Worm (Caenorhabditis elegans) whole organism, young adult: ENCODE measurements around the gene sid-3.

Experiments
- C06A6.2 ChIP-seq: fragments of 200-800 bp; sonication (Bioruptor generic); conservative IDR thresholded peaks from 2 replicates; pipeline ENCODE4 v1.3.6; 2022; ENCODE audit warnings: missing genetic modification characterization, missing compliant biosample characterization
- F49E8.2 ChIP-seq: sonication (generic microtip); optimal IDR thresholded peaks from 3 replicates; lab custom pipeline; 2017; ENCODE audit warnings: missing genetic modification characterization, mild to moderate bottlenecking, missing compliant biosample characterization, antibody characterized with exemption, moderate library complexity; ENCODE audit not compliant: insufficient read depth
- K11D2.4 ChIP-seq: fragments of 200-800 bp; sonication (Bioruptor generic); IDR thresholded peaks from 2 replicates; pipeline ENCODE4 v1.3.6; 2022; ENCODE audit warnings: missing genetic modification reagents, missing genetic modification characterization, missing compliant biosample characterization
- K12H6.12 ChIP-seq: fragments of 200-800 bp; sonication (Bioruptor generic); optimal IDR thresholded peaks from 2 replicates; lab custom pipeline; 2018; ENCODE audit warnings: mild to moderate bottlenecking, missing genetic modification characterization, missing compliant biosample characterization
- Y53F4B.3 ChIP-seq: fragments of 200-800 bp; sonication (Bioruptor generic); IDR thresholded peaks from 2 replicates; pipeline ENCODE4 v1.3.6; 2022; ENCODE audit warnings: missing genetic modification reagents, missing genetic modification characterization, missing compliant biosample characterization
- Y67H2A.10 ChIP-seq: fragments of 200-800 bp; sonication (Bioruptor generic); conservative IDR thresholded peaks from 2 replicates; pipeline ENCODE4 v1.3.6; 2022; ENCODE audit warnings: missing genetic modification reagents, missing genetic modification characterization, missing compliant biosample characterization
- akir-1 ChIP-seq: fragments of 200-800 bp; sonication (Bioruptor generic); optimal IDR thresholded peaks from 2 replicates; lab custom pipeline; 2018; ENCODE audit warnings: mild to moderate bottlenecking, missing genetic modification characterization, moderate library complexity, missing compliant biosample characterization
- ama-1 ChIP-seq, 3 experiments: fragments of 150-350 bp in 1 of 3; sonication (generic microtip) in 2 of 3; optimal IDR thresholded peaks; 2 replicates each; lab custom pipeline; 2014 to 2018; ENCODE audit warnings: missing biosample characterization in 2 of 3, missing genetic modification characterization in 2 of 3, missing genetic modification reagents in 2 of 3
- aptf-3 ChIP-seq: fragments of 200-800 bp; sonication (Bioruptor generic); IDR thresholded peaks from 2 replicates; pipeline ENCODE4 v1.3.6; 2022; ENCODE audit warnings: missing genetic modification characterization, missing compliant biosample characterization
- atf-7 ChIP-seq: sonication (generic microtip); optimal IDR thresholded peaks from 2 replicates; lab custom pipeline; 2017; ENCODE audit warnings: mild to moderate bottlenecking, missing genetic modification characterization, missing compliant biosample characterization
- athp-1 ChIP-seq: sonication (generic microtip); optimal IDR thresholded peaks from 2 replicates; lab custom pipeline; 2017; ENCODE audit warnings: mild to moderate bottlenecking, missing genetic modification characterization, missing compliant biosample characterization
- attf-6 ChIP-seq: fragments of 200-800 bp; sonication (Bioruptor generic); IDR thresholded peaks from 2 replicates; pipeline ENCODE4 v1.3.6; 2022; ENCODE audit warnings: missing genetic modification reagents, missing genetic modification characterization, missing compliant biosample characterization
- ceh-100 ChIP-seq: fragments of 200-800 bp; sonication (Bioruptor generic); IDR thresholded peaks from 2 replicates; pipeline ENCODE4 v1.3.6; 2022; ENCODE audit warnings: missing genetic modification reagents, missing genetic modification characterization, missing compliant biosample characterization
- ceh-27 ChIP-seq: fragments of 200-800 bp; sonication (Bioruptor generic); optimal IDR thresholded peaks from 2 replicates; lab custom pipeline; 2018; ENCODE audit warnings: mild to moderate bottlenecking, missing genetic modification characterization, moderate library complexity, missing compliant biosample characterization
- ceh-40 ChIP-seq: fragments of 200-800 bp; sonication (Bioruptor generic); IDR thresholded peaks from 2 replicates; pipeline ENCODE4 v1.3.6; 2022; ENCODE audit warnings: missing genetic modification characterization, missing compliant biosample characterization
- ceh-79 ChIP-seq: sonication (generic microtip); optimal IDR thresholded peaks from 2 replicates; lab custom pipeline; 2017; ENCODE audit warnings: mild to moderate bottlenecking, missing genetic modification characterization, missing compliant biosample characterization
- dpff-1 ChIP-seq: sonication (generic microtip); optimal IDR thresholded peaks from 2 replicates; lab custom pipeline; 2017; ENCODE audit warnings: mild to moderate bottlenecking, missing genetic modification characterization, missing compliant biosample characterization
- egl-18 ChIP-seq: fragments of 200-800 bp; sonication (Bioruptor generic); IDR thresholded peaks from 2 replicates; pipeline ENCODE4 v1.3.6; 2022; ENCODE audit warnings: missing genetic modification reagents, missing genetic modification characterization, missing compliant biosample characterization
- ets-4 ChIP-seq: fragments of 200-800 bp; sonication (Bioruptor generic); optimal IDR thresholded peaks from 2 replicates; lab custom pipeline; 2018; ENCODE audit warnings: mild to moderate bottlenecking, missing genetic modification characterization, missing compliant biosample characterization
- gei-17 ChIP-seq: fragments of 200-800 bp; sonication (Bioruptor generic); optimal IDR thresholded peaks from 2 replicates; lab custom pipeline; 2018; ENCODE audit warnings: mild to moderate bottlenecking, missing genetic modification characterization, missing compliant biosample characterization
- him-1 ChIP-seq: sonication (generic microtip); optimal IDR thresholded peaks from 2 replicates; lab custom pipeline; 2016; ENCODE audit warnings: missing genotype, missing genetic modification reagents, missing genetic modification characterization, missing compliant biosample characterization
- hmg-1.2 ChIP-seq: fragments of 200-800 bp; sonication (Bioruptor generic); IDR thresholded peaks from 2 replicates; pipeline ENCODE4 v1.3.6; 2022; ENCODE audit warnings: missing genetic modification reagents, missing genetic modification characterization, missing compliant biosample characterization
- hsf-1 ChIP-seq: fragments of 200-800 bp; sonication (Bioruptor generic); IDR thresholded peaks from 2 replicates; pipeline ENCODE4 v1.3.6; 2022; ENCODE audit warnings: missing genetic modification reagents, missing genetic modification characterization, missing compliant biosample characterization
- let-526 ChIP-seq: fragments of 200-800 bp; sonication (Bioruptor generic); IDR thresholded peaks from 2 replicates; pipeline ENCODE4 v1.3.6; 2022; ENCODE audit warnings: missing genetic modification reagents, missing genetic modification characterization, missing compliant biosample characterization
- let-607 ChIP-seq, 2 experiments: fragments of 200-800 bp in 1 of 2; sonication (Bioruptor generic) in 1 of 2; sonication (generic microtip) in 1 of 2; optimal IDR thresholded peaks; 2 replicates each; lab custom pipeline; 2016 to 2018; ENCODE audit warnings: mild to moderate bottlenecking in 2 of 2, missing compliant biosample characterization in 2 of 2, missing genetic modification characterization in 2 of 2, moderate library complexity in 2 of 2, missing genotype in 1 of 2
- lin-40 ChIP-seq: sonication (generic microtip); optimal IDR thresholded peaks from 2 replicates; lab custom pipeline; 2016; ENCODE audit warnings: missing genetic modification characterization, mild to moderate bottlenecking, missing compliant biosample characterization, missing genotype, missing genetic modification reagents
- lin-54 ChIP-seq: fragments of 200-800 bp; sonication (Bioruptor generic); optimal IDR thresholded peaks from 2 replicates; lab custom pipeline; 2018; ENCODE audit warnings: mild to moderate bottlenecking, missing genetic modification characterization, missing compliant biosample characterization
- lsl-1 ChIP-seq: fragments of 200-800 bp; sonication (Bioruptor generic); optimal IDR thresholded peaks from 2 replicates; lab custom pipeline; 2018; ENCODE audit warnings: mild to moderate bottlenecking, missing genetic modification characterization, moderate library complexity, missing compliant biosample characterization
- madf-10 ChIP-seq: sonication (generic microtip); optimal IDR thresholded peaks from 2 replicates; lab custom pipeline; 2016; ENCODE audit warnings: mild to moderate bottlenecking, missing genetic modification characterization, missing compliant biosample characterization
- madf-3 ChIP-seq: fragments of 200-800 bp; sonication (Bioruptor generic); IDR thresholded peaks from 2 replicates; pipeline ENCODE4 v1.3.6; 2022; ENCODE audit warnings: missing genetic modification reagents, missing genetic modification characterization, missing compliant biosample characterization
- madf-6 ChIP-seq: fragments of 200-800 bp; sonication (Bioruptor generic); IDR thresholded peaks from 2 replicates; pipeline ENCODE4 v1.3.6; 2022; ENCODE audit warnings: missing genetic modification reagents, missing genetic modification characterization, missing compliant biosample characterization
- mel-28 ChIP-seq: sonication (generic microtip); optimal IDR thresholded peaks from 2 replicates; lab custom pipeline; 2016; ENCODE audit warnings: borderline replicate concordance, mild to moderate bottlenecking, missing genetic modification characterization, missing compliant biosample characterization
- mes-4 ChIP-seq: sonication (generic microtip); optimal IDR thresholded peaks from 2 replicates; lab custom pipeline; 2016; ENCODE audit warnings: missing genotype, missing genetic modification characterization, missing compliant biosample characterization
- nfyb-1 ChIP-seq: fragments of 200-800 bp; sonication (Bioruptor generic); IDR thresholded peaks from 2 replicates; pipeline ENCODE4 v1.3.6; 2022; ENCODE audit warnings: missing genetic modification reagents, missing genetic modification characterization, missing compliant biosample characterization
- nhr-80 ChIP-seq: sonication (generic microtip); optimal IDR thresholded peaks from 2 replicates; lab custom pipeline; 2016; ENCODE audit warnings: missing genetic modification characterization, missing compliant biosample characterization
- nhr-90 ChIP-seq: sonication (generic microtip); optimal IDR thresholded peaks from 2 replicates; lab custom pipeline; 2016; ENCODE audit warnings: missing genotype, mild to moderate bottlenecking, missing genetic modification characterization, missing compliant biosample characterization
- rcor-1 ChIP-seq: fragments of 200-800 bp; sonication (Bioruptor generic); IDR thresholded peaks from 2 replicates; pipeline ENCODE4 v1.3.6; 2022; ENCODE audit warnings: missing genetic modification reagents, missing genetic modification characterization, missing compliant biosample characterization
- sea-2 ChIP-seq: fragments of 200-800 bp; sonication (Bioruptor generic); IDR thresholded peaks from 2 replicates; pipeline ENCODE4 v1.3.6; 2022; ENCODE audit warnings: missing genetic modification characterization, missing compliant biosample characterization
- snpc-3.4 ChIP-seq: sonication (generic microtip); optimal IDR thresholded peaks from 2 replicates; lab custom pipeline; 2017; ENCODE audit warnings: missing genetic modification characterization, mild to moderate bottlenecking, missing compliant biosample characterization, antibody characterized with exemption, moderate library complexity, missing genotype, missing genetic modification reagents
- snpc-4 ChIP-seq, 5 experiments: fragments of 150-350 bp in 1 of 5; sonication (generic microtip) in 4 of 5; optimal IDR thresholded peaks; 2 replicates each; lab custom pipeline; 2014 to 2018; ENCODE audit warnings: missing genetic modification characterization in 5 of 5, missing biosample characterization in 3 of 5, antibody characterized with exemption in 2 of 5, mild to moderate bottlenecking in 2 of 5, missing compliant biosample characterization in 2 of 5, missing genotype in 2 of 5, moderate library complexity in 2 of 5, missing genetic modification reagents in 1 of 5
- somi-1 ChIP-seq: fragments of 200-800 bp; sonication (Bioruptor generic); optimal IDR thresholded peaks from 2 replicates; lab custom pipeline; 2018; ENCODE audit warnings: mild to moderate bottlenecking, missing genetic modification characterization, missing compliant biosample characterization
- sptf-2 ChIP-seq: fragments of 200-800 bp; sonication (Bioruptor generic); optimal IDR thresholded peaks from 2 replicates; lab custom pipeline; 2018; ENCODE audit warnings: mild to moderate bottlenecking, missing genetic modification characterization, missing compliant biosample characterization
- xnd-1 ChIP-seq: sonication (generic microtip); optimal IDR thresholded peaks from 2 replicates; lab custom pipeline; 2016; ENCODE audit warnings: missing genotype, missing genetic modification reagents, missing genetic modification characterization, missing compliant biosample characterization
- zim-3 ChIP-seq: sonication (generic microtip); optimal IDR thresholded peaks from 2 replicates; lab custom pipeline; 2017; ENCODE audit warnings: mild to moderate bottlenecking, missing genetic modification characterization, moderate library complexity, missing compliant biosample characterization
- ztf-18 ChIP-seq: sonication (generic microtip); optimal IDR thresholded peaks from 2 replicates; lab custom pipeline; 2016; ENCODE audit warnings: missing genotype, mild to moderate bottlenecking, missing genetic modification characterization, missing compliant biosample characterization

Gene sid-3

ce11 chrX:17178239-17178638 lies 7.9 kb upstream of the sid-3 start, which contains the start of gene B0302.2:
Gene B0302.2 (plus strand): TSS chrX:17178539.
- TF ChIP-seq ceh-79 (tag; lab: Kevin White, UChicago) = no peak
- TF ChIP-seq zim-3 (tag; lab: Kevin White, UChicago) = no peak
- no peak for TF ChIP-seq mes-4
- TF ChIP-seq akir-1 (GFP tag; lab: Kevin White, UChicago) = no peak
- TF ChIP-seq K11D2.4 = no peak

- TF ChIP-seq sptf-2 (no peak), snpc-3.4 (tag; lab: Kevin White, UChicago) (no peak), athp-1 (tag; lab: Kevin White, UChicago) (no peak), madf-3 (GFP tag; lab: Robert Waterston, UW) (no peak), ama-1 (optimal IDR thresholded peaks at IDR 0.05; lab: Kevin White, UChicago) (no peak), ama-1 (GFP tag; optimal IDR thresholded peaks at IDR 0.05; lab: Kevin White, UChicago) (no peak), lsl-1 (GFP tag; lab: Kevin White, UChicago) (no peak), F49E8.2 (tag; lab: Kevin White, UChicago) (no peak), C06A6.2 (no peak), mel-28 (no peak), K12H6.12 (tag; lab: Kevin White, UChicago) (no peak), zim-3 (tag; lab: Kevin White, UChicago) (no peak), ztf-18 (no peak), madf-10 (tag; lab: Kevin White, UChicago) (no peak), him-1 (tag; lab: Kevin White, UChicago) (no peak), ceh-27 (GFP tag; lab: Kevin White, UChicago) (no peak), lin-54 (GFP tag; lab: Kevin White, UChicago) (no peak), dpff-1 (tag; lab: Kevin White, UChicago) (no peak), let-526 (no peak)
These were observed 6.0 kb upstream of the sid-3 start for ce11 chrX:17180135-17180534.

- 0 out of 2 replicates have a peak, but pooled peaks have one; percentile 22 for TF ChIP-seq let-526
- no peak for TF ChIP-seq aptf-3 (GFP tag; lab: Robert Waterston, UW)
- TF ChIP-seq nhr-90 (tag; lab: Kevin White, UChicago) = no peak
- no peak for TF ChIP-seq snpc-4 (GFP tag; optimal IDR thresholded peaks at IDR 0.05; lab: Kevin White, UChicago)
- TF ChIP-seq snpc-4 (tag; optimal IDR thresholded peaks at IDR 0.05; lab: Kevin White, UChicago) = peak in 1 of 4 experiments; percentile 1
- no peak for TF ChIP-seq xnd-1 (tag; lab: Kevin White, UChicago)
- no peak for TF ChIP-seq him-1 (tag; lab: Kevin White, UChicago)
- no peak for TF ChIP-seq rcor-1 (GFP tag; lab: Robert Waterston, UW)
- no peak for TF ChIP-seq somi-1
- no peak for TF ChIP-seq madf-6
- no peak for TF ChIP-seq athp-1 (tag; lab: Kevin White, UChicago)
- TF ChIP-seq attf-6 (GFP tag; lab: Robert Waterston, UW) = no peak
- peak; percentile 73 for TF ChIP-seq hmg-1.2
- TF ChIP-seq madf-10 (tag; lab: Kevin White, UChicago) = no peak
- TF ChIP-seq egl-18 (GFP tag; lab: Robert Waterston, UW) = no peak
- TF ChIP-seq nhr-80 (tag; lab: Kevin White, UChicago) = peak; percentile 59
- no peak for TF ChIP-seq nfyb-1 (GFP tag; lab: Robert Waterston, UW)
- TF ChIP-seq atf-7 (tag; lab: Kevin White, UChicago) = no peak
- no peak for TF ChIP-seq Y67H2A.10 (GFP tag; lab: Robert Waterston, UW)
- no peak for TF ChIP-seq ceh-40 (GFP tag; lab: Robert Waterston, UW)
- no peak for TF ChIP-seq snpc-3.4 (tag; lab: Kevin White, UChicago)
- no peak for TF ChIP-seq ceh-100 (GFP tag; lab: Robert Waterston, UW)
- no peak for TF ChIP-seq ets-4
- TF ChIP-seq sea-2 (GFP tag; lab: Robert Waterston, UW) = no peak
- TF ChIP-seq gei-17 (GFP tag; lab: Kevin White, UChicago) = peak; percentile 79
- TF ChIP-seq lin-40 (tag; lab: Kevin White, UChicago) = peak; percentile 84
- TF ChIP-seq Y53F4B.3 = no peak
- TF ChIP-seq hsf-1 = no peak
- TF ChIP-seq let-607 (tag; optimal IDR thresholded peaks at IDR 0.05; lab: Kevin White, UChicago) = no peak
These were observed 5.0 kb upstream of the sid-3 start for ce11 chrX:17181220-17181619.
